Fruit fly (Drosophila melanogaster) whole organism, embryonic: ENCODE results near the gene RpS15Aa.
A peak's percentile ranks its signal among the peaks of the same experiment; 100 is the strongest.

Experiments
- CG1024 ChIP-seq: fragments of 200-800 bp; sonication (Bioruptor generic); IDR thresholded peaks from 2 replicates; pipeline ENCODE4 v1.3.6; 2022; ENCODE audit warnings: missing biosample characterization, missing genetic modification characterization
- CG12659 ChIP-seq: fragments of 200-800 bp; sonication (Bioruptor generic); optimal IDR thresholded peaks from 3 replicates; lab custom pipeline; 2017; ENCODE audit warnings: mild to moderate bottlenecking, missing biosample characterization, missing genetic modification reagents, missing genetic modification characterization
- CG15601 ChIP-seq: fragments of 200-800 bp; sonication (Bioruptor generic); optimal IDR thresholded peaks from 3 replicates; lab custom pipeline; 2019; ENCODE audit warnings: missing biosample characterization, mild to moderate bottlenecking, missing genetic modification characterization, moderate library complexity
- CG2116 ChIP-seq: fragments of 200-800 bp; sonication (Bioruptor generic); optimal IDR thresholded peaks from 3 replicates; lab custom pipeline; 2018; ENCODE audit warnings: missing biosample characterization, mild to moderate bottlenecking, missing genetic modification characterization
- CG2129 ChIP-seq: fragments of 200-800 bp; sonication (Bioruptor generic); IDR thresholded peaks from 2 replicates; pipeline ENCODE4 v1.3.6; 2022; ENCODE audit warnings: missing biosample characterization, missing genetic modification characterization; ENCODE audit not compliant: partially characterized antibody
- CG30403 ChIP-seq: fragments of 200-800 bp; sonication (Bioruptor generic); optimal IDR thresholded peaks from 3 replicates; lab custom pipeline; 2016; ENCODE audit warnings: missing biosample characterization, missing genetic modification characterization
- CG4328 ChIP-seq: fragments of 200-800 bp; sonication (Bioruptor generic); optimal IDR thresholded peaks from 3 replicates; lab custom pipeline; 2017; ENCODE audit warnings: missing biosample characterization, missing genetic modification reagents, missing genetic modification characterization
- CG6765 ChIP-seq: fragments of 200-800 bp; sonication (Bioruptor generic); optimal IDR thresholded peaks from 3 replicates; lab custom pipeline; 2017; ENCODE audit warnings: missing biosample characterization, mild to moderate bottlenecking, missing genetic modification characterization
- CG6854 ChIP-seq: fragments of 200-800 bp; sonication (Bioruptor generic); optimal IDR thresholded peaks from 3 replicates; lab custom pipeline; 2017; ENCODE audit warnings: missing biosample characterization, mild to moderate bottlenecking, missing genetic modification characterization
- CG7556 ChIP-seq: fragments of 200-800 bp; sonication (Bioruptor generic); optimal IDR thresholded peaks from 2 replicates; lab custom pipeline; 2017; ENCODE audit warnings: missing biosample characterization, mild to moderate bottlenecking, missing genetic modification characterization
- CG8388 ChIP-seq: fragments of 200-800 bp; sonication (Bioruptor generic); optimal IDR thresholded peaks from 2 replicates; lab custom pipeline; 2019; ENCODE audit warnings: missing biosample characterization, mild to moderate bottlenecking, missing genetic modification characterization, moderate library complexity
- CrebB ChIP-seq: fragments of 200-800 bp; sonication (Bioruptor generic); optimal IDR thresholded peaks from 3 replicates; lab custom pipeline; 2018; ENCODE audit warnings: missing biosample characterization, mild to moderate bottlenecking, missing genetic modification characterization
- D19B ChIP-seq: fragments of 200-800 bp; sonication (Bioruptor generic); optimal IDR thresholded peaks from 2 replicates; lab custom pipeline; 2017; ENCODE audit warnings: missing biosample characterization, mild to moderate bottlenecking, missing genetic modification characterization
- Fer1 ChIP-seq: fragments of 200-800 bp; sonication (Bioruptor generic); optimal IDR thresholded peaks from 2 replicates; lab custom pipeline; 2017; ENCODE audit warnings: missing biosample characterization, mild to moderate bottlenecking, missing genetic modification characterization
- H2.0 ChIP-seq: fragments of 200-800 bp; sonication (Bioruptor generic); IDR thresholded peaks from 2 replicates; pipeline ENCODE4 v1.3.6; 2022; ENCODE audit warnings: missing biosample characterization, missing genetic modification characterization
- HHEX ChIP-seq: fragments of 200-800 bp; sonication (Bioruptor generic); optimal IDR thresholded peaks from 3 replicates; lab custom pipeline; 2017; ENCODE audit warnings: missing biosample characterization, mild to moderate bottlenecking, missing genetic modification characterization, missing genetic modification reagents
- HLHmδ ChIP-seq: fragments of 200-800 bp; sonication (Bioruptor generic); optimal IDR thresholded peaks from 2 replicates; lab custom pipeline; 2018; ENCODE audit warnings: missing biosample characterization, mild to moderate bottlenecking, missing genetic modification characterization, moderate library complexity
- HmgD ChIP-seq: fragments of 200-800 bp; sonication (Bioruptor generic); optimal IDR thresholded peaks from 3 replicates; lab custom pipeline; 2016; ENCODE audit warnings: missing biosample characterization, missing genetic modification characterization
- Hmx ChIP-seq: fragments of 200-800 bp; sonication (Bioruptor generic); optimal IDR thresholded peaks from 2 replicates; lab custom pipeline; 2016; ENCODE audit warnings: missing biosample characterization, missing genetic modification characterization
- Hr78 ChIP-seq, 2 experiments: fragments of 200-800 bp in 1 of 2; fragments of >200 bp in 1 of 2; sonication (Bioruptor generic) in 1 of 2; optimal IDR thresholded peaks; 2 replicates each; lab custom pipeline; 2017 to 2019; ENCODE audit warnings: missing biosample characterization in 2 of 2, missing genetic modification characterization in 2 of 2, mild to moderate bottlenecking in 1 of 2, moderate library complexity in 1 of 2
- Kr ChIP-seq: fragments of 200-800 bp; sonication (Bioruptor generic); optimal IDR thresholded peaks from 2 replicates; lab custom pipeline; 2017; ENCODE audit warnings: missing biosample characterization, mild to moderate bottlenecking, missing genetic modification characterization
- NC2α ChIP-seq: fragments of 200-800 bp; sonication (Bioruptor generic); optimal IDR thresholded peaks from 2 replicates; lab custom pipeline; 2016; ENCODE audit warnings: missing biosample characterization, missing genetic modification characterization
- Opbp ChIP-seq: fragments of 200-800 bp; sonication (Bioruptor generic); IDR thresholded peaks from 3 replicates; pipeline ENCODE4 v1.3.6; 2022; ENCODE audit warnings: missing biosample characterization, missing genetic modification characterization; ENCODE audit not compliant: partially characterized antibody
- Optix ChIP-seq: fragments of 200-800 bp; sonication (Bioruptor generic); IDR thresholded peaks from 3 replicates; pipeline ENCODE4 v1.3.6; 2022; ENCODE audit warnings: missing biosample characterization, missing genetic modification characterization
- PHDP ChIP-seq: fragments of 200-800 bp; sonication (Bioruptor generic); optimal IDR thresholded peaks from 3 replicates; lab custom pipeline; 2018; ENCODE audit warnings: missing biosample characterization, mild to moderate bottlenecking, missing genetic modification characterization, moderate library complexity
- Spps ChIP-seq: fragments of 200-800 bp; sonication (Bioruptor generic); optimal IDR thresholded peaks from 2 replicates; lab custom pipeline; 2018; ENCODE audit warnings: missing biosample characterization, mild to moderate bottlenecking, missing genetic modification characterization
- Sry-β ChIP-seq: fragments of 200-800 bp; sonication (Bioruptor generic); optimal IDR thresholded peaks from 2 replicates; lab custom pipeline; 2018; ENCODE audit warnings: missing biosample characterization, mild to moderate bottlenecking, missing genetic modification characterization, moderate library complexity
- TFAM ChIP-seq: fragments of 200-800 bp; sonication (Bioruptor generic); optimal IDR thresholded peaks from 2 replicates; lab custom pipeline; 2017; ENCODE audit warnings: missing biosample characterization, missing genetic modification characterization, inconsistent platforms
- ac ChIP-seq: fragments of 200-800 bp; sonication (Bioruptor generic); optimal IDR thresholded peaks from 3 replicates; lab custom pipeline; 2017; ENCODE audit warnings: missing biosample characterization, mild to moderate bottlenecking, missing genetic modification characterization
- al ChIP-seq: fragments of 200-800 bp; sonication (Bioruptor generic); IDR thresholded peaks from 2 replicates; pipeline ENCODE4 v1.3.6; 2022; ENCODE audit warnings: missing biosample characterization, missing genetic modification characterization
- amos ChIP-seq: fragments of 200-800 bp; sonication (Bioruptor generic); IDR thresholded peaks from 2 replicates; pipeline ENCODE4 v1.3.6; 2022; ENCODE audit warnings: missing biosample characterization, missing genetic modification characterization; ENCODE audit not compliant: partially characterized antibody
- ash1 ChIP-seq: fragments of 200-800 bp; sonication (Bioruptor generic); optimal IDR thresholded peaks from 2 replicates; lab custom pipeline; 2018; ENCODE audit warnings: missing biosample characterization, mild to moderate bottlenecking, missing genetic modification characterization
- bigmax ChIP-seq: fragments of 200-800 bp; sonication (Bioruptor generic); optimal IDR thresholded peaks from 2 replicates; lab custom pipeline; 2018; ENCODE audit warnings: missing biosample characterization, mild to moderate bottlenecking, missing genetic modification characterization
- br ChIP-seq: fragments of >200 bp; optimal IDR thresholded peaks from 2 replicates; lab custom pipeline; 2017
- btn ChIP-seq: fragments of 200-800 bp; sonication (Bioruptor generic); optimal IDR thresholded peaks from 2 replicates; lab custom pipeline; 2016; ENCODE audit warnings: missing biosample characterization, missing genetic modification characterization
- dati ChIP-seq: fragments of 200-800 bp; sonication (Bioruptor generic); IDR thresholded peaks from 2 replicates; pipeline ENCODE4 v1.3.6; 2022; ENCODE audit warnings: missing biosample characterization, missing genetic modification characterization
- dm ChIP-seq: fragments of 200-800 bp; sonication (Bioruptor generic); optimal IDR thresholded peaks from 3 replicates; lab custom pipeline; 2016; ENCODE audit warnings: missing biosample characterization, missing genetic modification characterization
- fd3F ChIP-seq: fragments of 200-800 bp; sonication (Bioruptor generic); optimal IDR thresholded peaks from 2 replicates; lab custom pipeline; 2018; ENCODE audit warnings: missing biosample characterization, mild to moderate bottlenecking, missing genetic modification characterization, moderate library complexity
- fd96Cb ChIP-seq: fragments of 200-800 bp; sonication (Bioruptor generic); optimal IDR thresholded peaks from 2 replicates; lab custom pipeline; 2018; ENCODE audit warnings: missing biosample characterization, mild to moderate bottlenecking, missing genetic modification characterization, moderate library complexity
- gro ChIP-seq: fragments of 200-800 bp; sonication (Bioruptor generic); optimal IDR thresholded peaks from 2 replicates; lab custom pipeline; 2016; ENCODE audit warnings: missing biosample characterization, missing genetic modification characterization
- hbn ChIP-seq: fragments of 200-800 bp; sonication (Bioruptor generic); IDR thresholded peaks from 2 replicates; pipeline ENCODE4 v1.3.6; 2022; ENCODE audit warnings: missing biosample characterization, missing genetic modification characterization; ENCODE audit not compliant: partially characterized antibody
- kay ChIP-seq: fragments of 200-800 bp; sonication (Bioruptor generic); optimal IDR thresholded peaks from 2 replicates; lab custom pipeline; 2016; ENCODE audit warnings: missing biosample characterization, missing genetic modification characterization
- nau ChIP-seq: fragments of 200-800 bp; sonication (Bioruptor generic); optimal IDR thresholded peaks from 3 replicates; lab custom pipeline; 2017; ENCODE audit warnings: missing biosample characterization, mild to moderate bottlenecking, missing genetic modification characterization, missing genetic modification reagents
- nmo ChIP-seq: fragments of 200-800 bp; sonication (Bioruptor generic); optimal IDR thresholded peaks from 2 replicates; lab custom pipeline; 2018; ENCODE audit warnings: missing biosample characterization, mild to moderate bottlenecking, missing genetic modification characterization, moderate library complexity
- otp ChIP-seq: fragments of 200-800 bp; sonication (Bioruptor generic); IDR thresholded peaks from 3 replicates; pipeline ENCODE4, ENCODE4 v1.3.6; 2022; ENCODE audit warnings: missing biosample characterization, missing genetic modification characterization
- pnt ChIP-seq: fragments of 200-800 bp; sonication (Bioruptor generic); optimal IDR thresholded peaks from 3 replicates; lab custom pipeline; 2016; ENCODE audit warnings: missing biosample characterization, missing genetic modification characterization
- schlank ChIP-seq: fragments of 200-800 bp; sonication (Bioruptor generic); optimal IDR thresholded peaks from 2 replicates; lab custom pipeline; 2018; ENCODE audit warnings: missing biosample characterization, mild to moderate bottlenecking, missing genetic modification characterization
- sima ChIP-seq: fragments of 200-800 bp; sonication (Bioruptor generic); optimal IDR thresholded peaks from 2 replicates; lab custom pipeline; 2016; ENCODE audit warnings: missing biosample characterization, missing genetic modification characterization
- sqz ChIP-seq: fragments of 200-800 bp; sonication (Bioruptor generic); optimal IDR thresholded peaks from 3 replicates; lab custom pipeline; 2018; ENCODE audit warnings: missing biosample characterization, mild to moderate bottlenecking, missing genetic modification characterization
- tll ChIP-seq, 2 experiments: fragments of 200-800 bp in 1 of 2; fragments of >200 bp in 1 of 2; sonication (Bioruptor generic) in 1 of 2; optimal IDR thresholded peaks; 2 replicates each; lab custom pipeline; 2017 to 2019; ENCODE audit warnings: missing biosample characterization in 2 of 2, missing genetic modification characterization in 2 of 2, mild to moderate bottlenecking in 1 of 2, moderate library complexity in 1 of 2
- tx ChIP-seq: fragments of 200-800 bp; sonication (Bioruptor generic); optimal IDR thresholded peaks from 2 replicates; lab custom pipeline; 2016; ENCODE audit warnings: missing biosample characterization, missing genetic modification characterization

RpS15Aa gene

DNA sequence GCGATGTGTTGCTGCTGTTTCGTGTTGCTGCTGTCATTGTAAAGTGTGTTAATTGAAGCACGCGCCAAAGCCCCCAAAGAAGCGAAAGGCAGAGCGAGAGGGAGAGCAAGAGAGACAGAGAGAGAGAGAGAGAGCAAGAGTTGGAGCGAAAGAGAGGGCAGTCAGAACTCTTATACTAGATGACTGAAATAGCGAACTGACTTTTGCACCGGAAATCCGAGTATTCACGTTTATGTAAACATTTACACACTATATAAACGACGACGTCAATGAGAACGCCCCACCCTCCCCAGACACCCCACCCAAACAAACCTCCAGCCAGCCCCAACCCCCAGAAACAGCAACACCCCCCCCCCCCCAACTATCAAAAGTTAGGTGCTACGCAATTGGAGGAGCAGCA is 15.1 kb downstream of the RpS15Aa start (continued):
- TF ChIP-seq CG2116 (no peak), D19B (GFP tag; lab: Kevin White, UChicago) (no peak), H2.0 (no peak), nmo (GFP tag; lab: Kevin White, UChicago) (no peak), HHEX (GFP tag; lab: Kevin White, UChicago) (peak; percentile 26), otp (GFP tag; lab: Robert Waterston, UW) (no peak), CG6854 (GFP tag; lab: Kevin White, UChicago) (peak; percentile 3), Hr78 (GFP tag; optimal IDR thresholded peaks at IDR 0.05; lab: Kevin White, UChicago) (no peak), CG1024 (GFP tag; lab: Robert Waterston, UW) (no peak), CG6765 (GFP tag; lab: Kevin White, UChicago) (peak; percentile 70), sqz (GFP tag; lab: Kevin White, UChicago) (no peak), CG15601 (tag; lab: Kevin White, UChicago) (no peak), al (GFP tag; lab: Robert Waterston, UW) (no peak), bigmax (no peak), amos (no peak), CrebB (tag; lab: Kevin White, UChicago) (no peak), br (no peak), CG2129 (GFP tag; lab: Robert Waterston, UW) (no peak), hbn (GFP tag; lab: Robert Waterston, UW) (no peak), CG7556 (GFP tag; lab: Kevin White, UChicago) (no peak), CG8388 (GFP tag; lab: Kevin White, UChicago) (no peak), ash1 (GFP tag; lab: Kevin White, UChicago) (no peak), ac (GFP tag; lab: Kevin White, UChicago) (no peak), HmgD (GFP tag; lab: Kevin White, UChicago) (no peak), pnt (no peak), CG4328 (GFP tag; lab: Kevin White, UChicago) (peak; percentile 2), Opbp (no peak), CG30403 (no peak), tx (no peak), fd3F (GFP tag; lab: Kevin White, UChicago) (no peak), nau (GFP tag; lab: Kevin White, UChicago) (no peak), Optix (GFP tag; lab: Robert Waterston, UW) (peak; percentile 10; the same call in 1 of the 3 replicates), btn (GFP tag; lab: Kevin White, UChicago) (no peak), kay (GFP tag; lab: Kevin White, UChicago) (no peak), Hmx (GFP tag; lab: Kevin White, UChicago) (no peak), PHDP (peak; percentile 0), HLHmδ (GFP tag; lab: Kevin White, UChicago) (no peak), dm (GFP tag; lab: Kevin White, UChicago) (no peak), CG12659 (GFP tag; lab: Kevin White, UChicago) (no peak), fd96Cb (no peak), Spps (no peak), tll (GFP tag; optimal IDR thresholded peaks at IDR 0.05; lab: Kevin White, UChicago) (no peak), TFAM (GFP tag; lab: Kevin White, UChicago) (no peak), schlank (tag; lab: Kevin White, UChicago) (peak; percentile 59), sima (no peak), Sry-β (GFP tag; lab: Kevin White, UChicago) (no peak), Fer1 (GFP tag; lab: Kevin White, UChicago) (peak; percentile 55), dati (no peak), gro (GFP tag; lab: Kevin White, UChicago) (no peak), Kr (GFP tag; lab: Kevin White, UChicago) (no peak), NC2α (GFP tag; lab: Kevin White, UChicago) (no peak)
